Fruit fly (Drosophila melanogaster) whole organism, wandering third instar larva: ENCODE data around the gene CG11699.

ENCODE experiments used
- Abd-B ChIP-seq: fragments of >200 bp; optimal IDR thresholded peaks from 2 replicates; lab custom pipeline; 2017; ENCODE audit warnings: missing biosample characterization, missing genetic modification characterization
- CG32264 ChIP-seq: fragments of 200-800 bp; sonication (Bioruptor generic); optimal IDR thresholded peaks from 2 replicates; lab custom pipeline; 2016; ENCODE audit warnings: missing biosample characterization, missing genetic modification characterization
- CG9705 ChIP-seq: fragments of 200-800 bp; sonication (Bioruptor generic); optimal IDR thresholded peaks from 2 replicates; lab custom pipeline; 2018; ENCODE audit warnings: missing biosample characterization, mild to moderate bottlenecking, missing genetic modification characterization
- CrebA ChIP-seq: fragments of 200-800 bp; sonication (Bioruptor generic); optimal IDR thresholded peaks from 2 replicates; lab custom pipeline; 2016; ENCODE audit warnings: missing biosample characterization, mild to moderate bottlenecking, missing genetic modification characterization, borderline replicate concordance
- Dfd ChIP-seq: fragments of >200 bp; optimal IDR thresholded peaks from 2 replicates; lab custom pipeline; 2017; ENCODE audit warnings: missing biosample characterization, missing genetic modification characterization
- Dif ChIP-seq: fragments of 200-275, 200-300 bp; sonication (Bioruptor generic); optimal IDR thresholded peaks from 2 replicates; lab custom pipeline; 2018; ENCODE audit warnings: missing biosample characterization, missing genetic modification characterization; ENCODE audit not compliant: partially characterized antibody
- GATAd ChIP-seq: sonication (Bioruptor generic); optimal IDR thresholded peaks from 2 replicates; lab custom pipeline; 2016; ENCODE audit warnings: missing biosample characterization, missing genetic modification characterization
- HLH106 ChIP-seq: fragments of 200-800 bp; optimal IDR thresholded peaks from 3 replicates; lab custom pipeline; 2019; ENCODE audit warnings: missing biosample characterization, mild to moderate bottlenecking, missing genetic modification characterization, moderate library complexity
- Hnf4 ChIP-seq: fragments of 200-800 bp; sonication (Bioruptor generic); optimal IDR thresholded peaks from 2 replicates; lab custom pipeline; 2016; ENCODE audit warnings: missing biosample characterization, mild to moderate bottlenecking, missing genetic modification characterization
- Hr78 ChIP-seq: fragments of >200 bp; optimal IDR thresholded peaks from 2 replicates; lab custom pipeline; 2017; ENCODE audit warnings: missing biosample characterization, missing genetic modification characterization
- Hr83 ChIP-seq: fragments of 200-300 bp; sonication (Bioruptor generic); optimal IDR thresholded peaks from 2 replicates; lab custom pipeline; 2016; ENCODE audit warnings: missing biosample characterization, mild to moderate bottlenecking, missing genetic modification characterization, moderate library complexity; ENCODE audit not compliant: poor library complexity, severe bottlenecking
- Jra ChIP-seq: sonication (Bioruptor generic); optimal IDR thresholded peaks from 2 replicates; lab custom pipeline; 2016; ENCODE audit warnings: missing biosample characterization, missing genetic modification characterization
- Mio ChIP-seq: sonication (Bioruptor generic); optimal IDR thresholded peaks from 2 replicates; lab custom pipeline; 2016; ENCODE audit warnings: missing biosample characterization, missing genetic modification characterization
- Myc ChIP-seq: fragments of >200 bp; optimal IDR thresholded peaks from 2 replicates; lab custom pipeline; 2017
- N ChIP-seq: fragments of >200 bp; optimal IDR thresholded peaks from 2 replicates; lab custom pipeline; 2018; ENCODE audit warnings: missing biosample characterization, missing external identifiers, missing genetic modification characterization
- OdsH ChIP-seq: fragments of 200-800 bp; sonication (Bioruptor generic); optimal IDR thresholded peaks from 2 replicates; lab custom pipeline; 2016; ENCODE audit warnings: missing biosample characterization, mild to moderate bottlenecking, missing genetic modification characterization
- Rel ChIP-seq, 2 experiments: fragments of 200-800 bp; sonication (Bioruptor generic) in 1 of 2; optimal IDR thresholded peaks; 2 replicates in 1 of 2; 3 replicates in 1 of 2; lab custom pipeline; 2016 to 2019; ENCODE audit warnings: mild to moderate bottlenecking in 2 of 2, missing biosample characterization in 2 of 2, missing genetic modification characterization in 2 of 2, moderate library complexity in 1 of 2
- Sp1 ChIP-seq: fragments of 200-800 bp; sonication (Bioruptor generic); optimal IDR thresholded peaks from 3 replicates; lab custom pipeline; 2019; ENCODE audit warnings: missing biosample characterization, mild to moderate bottlenecking, missing genetic modification characterization, moderate library complexity
- Vsx2 ChIP-seq: fragments of 200-300, 225-300 bp; sonication (Bioruptor generic); optimal IDR thresholded peaks from 2 replicates; lab custom pipeline; 2018; ENCODE audit warnings: missing biosample characterization, missing genetic modification characterization; ENCODE audit not compliant: partially characterized antibody
- br ChIP-seq: fragments of 200-800 bp; sonication (Bioruptor generic); optimal IDR thresholded peaks from 2 replicates; lab custom pipeline; 2016; ENCODE audit warnings: missing biosample characterization, missing genetic modification characterization
- brk ChIP-seq: fragments of 200-800 bp; sonication (Bioruptor generic); optimal IDR thresholded peaks from 2 replicates; lab custom pipeline; 2016; ENCODE audit warnings: missing biosample characterization, mild to moderate bottlenecking, missing genetic modification characterization
- dl ChIP-seq, 2 experiments: fragments of 175-275, 200-275 bp in 1 of 2; fragments of 200-275 bp in 1 of 2; sonication (Bioruptor generic); optimal IDR thresholded peaks; lab custom pipeline; 2018; ENCODE audit warnings: mild to moderate bottlenecking in 2 of 2, missing biosample characterization in 2 of 2, missing genetic modification characterization in 2 of 2, moderate library complexity in 2 of 2; ENCODE audit not compliant: partially characterized antibody in 2 of 2, insufficient read depth in 1 of 2
- dmrt93B ChIP-seq: fragments of 200-800 bp; sonication (Bioruptor generic); optimal IDR thresholded peaks from 2 replicates; lab custom pipeline; 2018; ENCODE audit warnings: missing biosample characterization, mild to moderate bottlenecking, missing genetic modification characterization
- dsf ChIP-seq: sonication (Bioruptor generic); optimal IDR thresholded peaks from 2 replicates; lab custom pipeline; 2016; ENCODE audit warnings: missing biosample characterization, missing genetic modification characterization, borderline replicate concordance
- ey ChIP-seq: fragments of 200-800 bp; sonication (Bioruptor generic); optimal IDR thresholded peaks from 2 replicates; lab custom pipeline; 2016; ENCODE audit warnings: missing biosample characterization, missing genetic modification characterization
- foxo ChIP-seq, 2 experiments: fragments of 200-800 bp; sonication (Bioruptor generic); optimal IDR thresholded peaks; 2 replicates in 1 of 2; 3 replicates in 1 of 2; lab custom pipeline; 2016 to 2017; ENCODE audit warnings: missing biosample characterization in 2 of 2, missing genetic modification characterization in 2 of 2
- fru ChIP-seq: fragments of 200-800 bp; sonication (Bioruptor generic); optimal IDR thresholded peaks from 3 replicates; lab custom pipeline; 2016; ENCODE audit warnings: missing biosample characterization, mild to moderate bottlenecking, missing genetic modification characterization
- h ChIP-seq: fragments of 200-800 bp; sonication (Bioruptor generic); optimal IDR thresholded peaks from 3 replicates; lab custom pipeline; 2016; ENCODE audit warnings: missing biosample characterization, mild to moderate bottlenecking, missing genetic modification characterization
- jim ChIP-seq: fragments of 175-275, 200-325 bp; sonication (Bioruptor generic); optimal IDR thresholded peaks from 2 replicates; lab custom pipeline; 2016; ENCODE audit warnings: missing biosample characterization, mild to moderate bottlenecking, missing genetic modification characterization
- lola ChIP-seq: fragments of >200 bp; optimal IDR thresholded peaks from 2 replicates; lab custom pipeline; 2017; ENCODE audit warnings: missing biosample characterization, missing genetic modification characterization
- pan ChIP-seq: fragments of >200 bp; optimal IDR thresholded peaks from 2 replicates; lab custom pipeline; 2017
- psq ChIP-seq: fragments of 200-800 bp; sonication (Bioruptor generic); optimal IDR thresholded peaks from 3 replicates; lab custom pipeline; 2017; ENCODE audit warnings: missing biosample characterization, mild to moderate bottlenecking, missing genetic modification characterization, moderate library complexity
- rgr ChIP-seq: fragments of 200-800 bp; sonication (Bioruptor generic); optimal IDR thresholded peaks from 3 replicates; lab custom pipeline; 2016; ENCODE audit warnings: missing biosample characterization, mild to moderate bottlenecking, missing genetic modification characterization
- sage ChIP-seq: fragments of 200-800 bp; sonication (Bioruptor generic); optimal IDR thresholded peaks from 2 replicates; lab custom pipeline; 2016; ENCODE audit warnings: missing biosample characterization, mild to moderate bottlenecking, missing genetic modification characterization
- sv ChIP-seq: fragments of 200-800 bp; sonication (Bioruptor generic); optimal IDR thresholded peaks from 3 replicates; lab custom pipeline; 2016; ENCODE audit warnings: missing biosample characterization, missing genetic modification characterization
- tai ChIP-seq: sonication (Bioruptor generic); optimal IDR thresholded peaks from 2 replicates; lab custom pipeline; 2016; ENCODE audit warnings: missing biosample characterization, missing genetic modification characterization
- usp ChIP-seq: fragments of >200 bp; optimal IDR thresholded peaks from 2 replicates; lab custom pipeline; 2017; ENCODE audit warnings: missing biosample characterization, missing genetic modification characterization
- woc ChIP-seq: sonication (Bioruptor generic); optimal IDR thresholded peaks from 2 replicates; lab custom pipeline; 2016; ENCODE audit warnings: missing biosample characterization, mild to moderate bottlenecking, missing genetic modification characterization

Gene CG11699

DNA sequence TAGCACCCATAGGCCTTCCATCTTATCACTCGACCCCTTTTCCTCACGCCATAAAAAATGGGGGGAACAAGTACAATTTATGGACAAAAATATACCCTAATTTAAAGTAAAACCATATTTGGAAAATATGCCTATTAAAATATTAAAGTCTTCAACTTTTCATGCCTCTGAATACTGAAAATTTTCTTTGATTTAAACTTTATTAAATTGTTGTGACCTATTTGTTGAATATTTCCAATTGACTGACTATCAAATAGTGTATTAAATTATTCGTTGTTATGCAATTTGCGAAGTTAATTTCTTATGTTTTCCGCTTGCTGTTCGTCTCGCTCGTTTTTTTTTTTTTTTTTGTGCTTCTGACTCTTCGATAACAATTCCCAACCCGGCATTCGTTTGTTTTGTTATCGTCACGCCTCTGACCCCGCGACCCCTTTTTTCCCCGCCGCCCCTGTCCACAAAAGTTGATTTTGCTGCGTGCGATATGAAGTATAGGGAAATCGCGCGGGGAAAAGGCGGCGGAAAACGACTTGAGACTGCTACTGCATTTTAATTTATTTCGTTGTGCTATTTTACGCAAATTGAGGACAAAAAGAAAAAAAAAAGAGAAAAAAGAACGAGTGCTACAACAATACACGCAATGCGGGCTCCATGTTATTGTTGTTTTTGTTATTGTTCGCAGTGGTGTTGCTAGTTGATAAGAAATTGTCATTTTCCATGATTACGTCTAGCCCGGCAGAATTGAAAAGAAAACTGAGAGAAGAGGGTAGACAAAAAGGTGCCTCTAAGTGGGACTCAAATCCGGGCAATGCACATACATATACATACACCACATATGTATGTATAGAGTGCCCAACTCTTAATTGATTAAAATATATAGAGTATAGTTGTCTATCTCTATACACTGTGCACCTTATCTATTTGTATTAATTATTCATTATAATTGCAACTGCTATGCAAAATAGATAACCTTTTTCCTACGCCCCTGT, 48.6 kb upstream of the CG11699 start (continued):
- no peak for TF ChIP-seq Hr83 (GFP tag; lab: Kevin White, UChicago)
- TF ChIP-seq, all 38 proteins: peak for 11

- no peak for TF ChIP-seq Hnf4 (GFP tag; lab: Kevin White, UChicago)
- TF ChIP-seq GATAd, result no peak
- peak; percentile 68 for TF ChIP-seq psq (GFP tag; lab: Kevin White, UChicago)
- TF ChIP-seq tai (GFP tag; lab: Kevin White, UChicago), result no peak
- TF ChIP-seq fru (GFP tag; lab: Kevin White, UChicago), result no peak
- no peak for TF ChIP-seq sage (GFP tag; lab: Kevin White, UChicago)
- TF ChIP-seq Hr78 (GFP tag; lab: Kevin White, UChicago), result no peak
- TF ChIP-seq, all 38 proteins: peak for 1
Measured at dm6 chrX:11523921-11524320, 46.5 kb upstream of the CG11699 start.

dm6 chrX:11527088-11527635, 43.3 kb upstream of the CG11699 start:
- peak; percentile 35 for TF ChIP-seq Vsx2 (GFP tag; lab: Kevin White, UChicago)
- TF ChIP-seq dl (GFP tag; optimal IDR thresholded peaks at IDR 0.05; lab: Kevin White, UChicago; ENCODE audit: insufficient read depth in 1 of 2, partially characterized antibody in 2 of 2), result no peak

DNA sequence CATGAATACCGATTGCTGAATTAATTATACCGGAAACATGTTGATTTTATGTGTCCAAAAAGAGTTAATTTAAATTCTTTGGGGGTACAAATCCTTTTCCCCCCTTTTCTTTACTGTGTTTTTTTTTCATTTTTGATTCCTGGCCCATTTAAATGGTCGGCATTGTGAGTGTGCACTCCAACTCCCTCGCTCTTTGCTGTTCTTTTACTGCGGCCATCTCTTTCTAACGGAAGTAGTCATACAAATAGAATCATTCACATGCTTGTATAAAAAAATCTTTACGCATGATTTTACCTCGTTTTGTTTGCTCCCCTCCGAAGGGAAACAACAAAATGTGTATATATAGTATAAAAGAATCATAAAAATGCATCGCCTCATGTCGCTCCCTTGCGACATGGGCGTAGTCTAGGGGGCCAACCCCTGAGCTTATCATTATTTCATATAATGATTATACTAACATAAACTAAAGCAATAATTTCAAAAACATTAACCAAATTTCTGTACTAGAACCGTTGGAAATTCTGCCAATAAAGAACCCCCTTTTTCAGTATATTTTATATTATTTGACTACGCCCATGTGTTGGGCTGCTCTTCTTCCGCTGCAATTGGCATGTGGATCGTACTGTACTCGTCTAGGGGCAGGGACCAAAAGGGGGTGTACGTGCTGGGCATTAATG, 42.3 kb upstream of the CG11699 start:
- peak; percentile 53 for TF ChIP-seq h (GFP tag; lab: Kevin White, UChicago)
- no peak for TF ChIP-seq Dif (GFP tag; lab: Kevin White, UChicago)
- TF ChIP-seq OdsH (GFP tag; lab: Kevin White, UChicago), result peak; percentile 3
- TF ChIP-seq Hr78 (GFP tag; lab: Kevin White, UChicago), result no peak
- TF ChIP-seq CG32264 (GFP tag; lab: Kevin White, UChicago), result no peak
- TF ChIP-seq br, result no peak
- no peak for TF ChIP-seq N (GFP tag; lab: Kevin White, UChicago)
- no peak for TF ChIP-seq CrebA (GFP tag; lab: Kevin White, UChicago)
- no peak for TF ChIP-seq Abd-B (GFP tag; lab: Kevin White, UChicago)
- TF ChIP-seq HLH106 (tag; lab: Kevin White, UChicago), result peak; percentile 49
- TF ChIP-seq sv, result peak; percentile 57
- no peak for TF ChIP-seq Mio (GFP tag; lab: Kevin White, UChicago)
- no peak for TF ChIP-seq lola (GFP tag; lab: Kevin White, UChicago)
- TF ChIP-seq foxo (GFP tag; optimal IDR thresholded peaks at IDR 0.05; lab: Kevin White, UChicago), result peak in 1 of 2 experiments; percentile 47
- no peak for TF ChIP-seq woc (GFP tag; lab: Kevin White, UChicago)
- TF ChIP-seq sage (GFP tag; lab: Kevin White, UChicago), result no peak
- TF ChIP-seq Myc, result no peak
- TF ChIP-seq fru (GFP tag; lab: Kevin White, UChicago), result peak; percentile 40
- TF ChIP-seq CG9705 (GFP tag; lab: Kevin White, UChicago), result peak; percentile 0
- TF ChIP-seq dmrt93B (GFP tag; lab: Kevin White, UChicago), result no peak
- peak; percentile 8 for TF ChIP-seq psq (GFP tag; lab: Kevin White, UChicago)
- TF ChIP-seq jim (GFP tag; lab: Kevin White, UChicago), result no peak
- no peak for TF ChIP-seq Rel (GFP tag; optimal IDR thresholded peaks at IDR 0.05; lab: Kevin White, UChicago)
- TF ChIP-seq Rel (tag; optimal IDR thresholded peaks at IDR 0.05; lab: Kevin White, UChicago), result no peak
- no peak for TF ChIP-seq Dfd (GFP tag; lab: Kevin White, UChicago)
- TF ChIP-seq Hnf4 (GFP tag; lab: Kevin White, UChicago), result no peak
- peak; percentile 4 for TF ChIP-seq ey (GFP tag; lab: Kevin White, UChicago)
- no peak for TF ChIP-seq usp (GFP tag; lab: Kevin White, UChicago)
- no peak for TF ChIP-seq GATAd
- peak; percentile 34 for TF ChIP-seq Sp1 (GFP tag; lab: Kevin White, UChicago)
- TF ChIP-seq Jra, result no peak
- TF ChIP-seq pan (lab: Kevin White, UChicago), result no peak
- TF ChIP-seq Vsx2 (GFP tag; lab: Kevin White, UChicago), result no peak
- no peak for TF ChIP-seq tai (GFP tag; lab: Kevin White, UChicago)
- no peak for TF ChIP-seq Hr83 (GFP tag; lab: Kevin White, UChicago)
- no peak for TF ChIP-seq dsf (GFP tag; lab: Kevin White, UChicago)
- no peak for TF ChIP-seq brk (GFP tag; lab: Kevin White, UChicago)
- TF ChIP-seq dl (GFP tag; optimal IDR thresholded peaks at IDR 0.05; lab: Kevin White, UChicago; ENCODE audit: insufficient read depth in 1 of 2, partially characterized antibody in 2 of 2), result no peak
- peak; percentile 27 for TF ChIP-seq rgr (GFP tag; lab: Kevin White, UChicago)
